Fruit fly (Drosophila melanogaster): ENCODE measurements around the gene Npc1a.

Gene Npc1a

DNA sequence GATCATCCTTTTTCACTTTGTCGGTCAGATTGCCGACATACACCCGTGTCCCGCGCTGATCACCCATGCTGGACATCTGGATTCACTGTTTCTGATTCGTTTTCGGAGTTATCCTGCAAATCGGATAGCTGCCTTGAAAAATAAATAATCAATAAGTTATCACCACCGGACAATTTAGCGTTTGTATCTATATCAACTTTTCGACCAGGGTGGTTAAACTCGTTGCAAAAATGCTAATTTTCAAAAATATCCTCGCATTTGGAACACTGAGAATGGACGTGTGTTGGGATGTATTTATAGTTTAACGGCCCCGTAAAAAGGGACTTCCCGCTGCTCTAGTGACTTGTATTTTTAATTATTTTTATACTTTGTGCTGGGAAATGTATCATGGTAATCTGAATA lies 42.3 kb upstream of the Npc1a start, which contains the start of gene Rsf1:
Gene Rsf1, minus strand, starts transcription at position 212 of the 402 bp plus-strand sequence.
- TF ChIP-seq Rel (GFP tag; optimal IDR thresholded peaks at IDR 0.05) (no peak), Rel (tag; optimal IDR thresholded peaks at IDR 0.05) (peak; percentile 83), Vsx2 (GFP tag; optimal IDR thresholded peaks at IDR 0.05; ENCODE audit: partially characterized antibody) (no peak), rgr (GFP tag; optimal IDR thresholded peaks at IDR 0.05) (no peak), Hnf4 (GFP tag; optimal IDR thresholded peaks at IDR 0.05) (no peak), GATAd (GFP tag; optimal IDR thresholded peaks at IDR 0.05) (no peak), dl (GFP tag; optimal IDR thresholded peaks at IDR 0.05; ENCODE audit: insufficient read depth in 1 of 2, partially characterized antibody in 2 of 2) (peak in 1 of 2 experiments; percentile 22), tai (GFP tag; optimal IDR thresholded peaks at IDR 0.05) (no peak), Hr78 (GFP tag; optimal IDR thresholded peaks at IDR 0.05) (no peak), pan (optimal IDR thresholded peaks at IDR 0.05) (no peak), Mio (GFP tag; optimal IDR thresholded peaks at IDR 0.05) (no peak)

DNA sequence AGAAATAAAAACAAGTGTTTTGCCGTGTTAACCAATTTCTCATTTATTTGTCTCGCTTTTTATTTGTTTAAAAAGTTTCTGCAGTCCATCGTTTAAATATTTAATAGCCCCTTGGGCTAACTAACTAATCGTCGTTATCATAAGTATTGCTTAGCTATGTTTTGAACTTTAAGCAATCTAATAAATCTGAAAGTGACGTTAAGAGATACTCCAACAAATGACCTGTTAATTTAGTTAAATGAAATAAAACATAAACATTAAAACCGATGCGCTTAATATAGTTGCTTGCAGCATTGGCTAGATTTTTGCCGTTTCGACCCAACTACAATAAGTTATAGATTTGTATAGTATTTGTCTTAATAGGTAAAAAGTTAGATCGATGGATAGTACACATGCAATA lies 40.8 kb upstream of the Npc1a start:
- TF ChIP-seq jim (GFP tag; optimal IDR thresholded peaks at IDR 0.05) (no peak), Hr78 (GFP tag; optimal IDR thresholded peaks at IDR 0.05) (no peak), CG9705 (GFP tag; optimal IDR thresholded peaks at IDR 0.05) (no peak), dl (GFP tag; optimal IDR thresholded peaks at IDR 0.05; ENCODE audit: insufficient read depth in 1 of 2, partially characterized antibody in 2 of 2) (no peak)

DNA sequence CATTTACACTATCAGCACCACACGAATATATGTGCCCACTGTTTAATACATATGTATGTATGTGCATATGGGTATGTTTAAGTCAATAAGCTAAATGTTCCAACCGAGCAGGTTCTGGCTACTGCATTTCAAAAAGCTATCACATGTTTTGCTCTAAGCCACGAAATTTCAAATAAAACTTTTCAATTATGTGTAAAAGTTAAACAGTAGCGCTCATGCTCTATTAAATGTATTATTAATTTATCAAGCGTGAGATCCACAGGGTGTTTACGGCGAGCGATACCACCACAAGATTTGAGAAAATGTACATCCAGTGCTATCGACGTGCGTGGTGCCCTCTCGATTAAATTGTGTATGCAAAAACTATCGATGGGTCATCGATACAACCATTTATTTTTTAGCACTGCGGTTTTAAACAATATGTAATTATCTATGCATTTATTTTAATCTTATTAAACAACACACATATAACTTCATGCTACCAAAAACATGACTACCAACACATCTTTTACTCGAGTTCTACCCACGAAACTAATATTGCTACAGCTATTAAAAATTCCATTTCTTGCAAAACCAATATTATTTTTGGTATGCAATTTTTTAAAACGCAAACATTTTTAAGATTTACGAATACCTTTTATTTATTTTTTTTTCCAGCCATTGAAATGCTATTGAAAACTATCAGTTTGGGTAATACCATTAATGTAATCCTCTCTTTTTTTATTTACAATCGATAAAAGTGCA lies 39.9 kb upstream of the Npc1a start, which contains the start of gene Pten:
Gene Pten, minus strand, starts transcription at position 300 of the 744 bp plus-strand sequence.
- TF ChIP-seq foxo (GFP tag; optimal IDR thresholded peaks at IDR 0.05), result no peak
- peak; percentile 65 for TF ChIP-seq Hr83 (GFP tag; optimal IDR thresholded peaks at IDR 0.05; ENCODE audit: poor library complexity, severe bottlenecking)
- peak; percentile 24 for TF ChIP-seq CG9705 (GFP tag; optimal IDR thresholded peaks at IDR 0.05)
- peak; percentile 59 for TF ChIP-seq sv (GFP tag; optimal IDR thresholded peaks at IDR 0.05)
- TF ChIP-seq br (GFP tag; optimal IDR thresholded peaks at IDR 0.05), result no peak
- peak; percentile 99 for TF ChIP-seq Vsx2 (GFP tag; optimal IDR thresholded peaks at IDR 0.05; ENCODE audit: partially characterized antibody)
- TF ChIP-seq Dif (GFP tag; optimal IDR thresholded peaks at IDR 0.05; ENCODE audit: partially characterized antibody), result peak; percentile 99
- TF ChIP-seq dl (GFP tag; optimal IDR thresholded peaks at IDR 0.05; ENCODE audit: insufficient read depth in 1 of 2, partially characterized antibody in 2 of 2), result peak; percentile 59 to 88
- TF ChIP-seq GATAd (GFP tag; optimal IDR thresholded peaks at IDR 0.05), result no peak
- no peak for TF ChIP-seq Abd-B (GFP tag; optimal IDR thresholded peaks at IDR 0.05)
- TF ChIP-seq ey (GFP tag; optimal IDR thresholded peaks at IDR 0.05), result peak; percentile 30
- peak; percentile 2 for TF ChIP-seq dsf (GFP tag; optimal IDR thresholded peaks at IDR 0.05; ENCODE audit: borderline replicate concordance)
- TF ChIP-seq Jra (GFP tag; optimal IDR thresholded peaks at IDR 0.05), result peak; percentile 41
- TF ChIP-seq HLH106 (tag; optimal IDR thresholded peaks at IDR 0.05), result no peak
- TF ChIP-seq dmrt93B (GFP tag; optimal IDR thresholded peaks at IDR 0.05), result no peak
- TF ChIP-seq woc (GFP tag; optimal IDR thresholded peaks at IDR 0.05), result peak; percentile 53
- no peak for TF ChIP-seq usp (GFP tag; optimal IDR thresholded peaks at IDR 0.05)
- TF ChIP-seq brk (GFP tag; optimal IDR thresholded peaks at IDR 0.05), result peak; percentile 16
- TF ChIP-seq psq (GFP tag; optimal IDR thresholded peaks at IDR 0.05), result peak; percentile 36

DNA sequence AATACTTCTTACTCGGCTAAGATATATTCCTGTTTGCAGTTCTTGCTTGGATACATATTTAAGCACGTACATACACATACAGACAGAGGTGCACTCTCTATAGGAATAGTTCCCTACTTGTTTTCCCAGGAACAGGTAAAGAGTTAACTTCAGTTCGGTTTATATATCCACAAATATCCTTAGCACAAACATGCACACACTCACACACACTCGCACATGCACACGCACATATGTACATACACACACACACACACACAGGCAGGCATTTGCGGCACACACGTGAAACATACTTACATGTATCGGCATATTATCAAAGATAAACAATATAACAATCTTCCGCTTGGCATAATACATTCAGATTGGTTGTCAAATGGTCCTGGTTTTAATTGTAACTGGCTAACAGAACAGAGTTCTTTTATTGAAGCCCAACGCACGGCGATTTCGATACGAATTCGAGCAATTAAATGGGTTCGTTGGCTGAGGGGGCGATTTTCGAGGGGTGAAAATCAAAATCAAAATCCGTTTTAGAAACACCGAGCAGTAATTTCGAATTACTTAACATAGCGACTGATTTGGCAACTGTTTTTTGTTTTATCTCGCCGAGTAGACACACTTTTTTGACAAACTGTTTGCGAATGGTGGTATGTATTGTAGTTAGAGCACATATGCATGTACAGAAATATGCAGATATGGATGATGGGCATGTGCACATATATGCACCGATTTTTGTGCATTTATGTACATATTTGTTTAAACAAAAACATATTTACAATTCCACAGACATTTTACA lies 39.1 kb upstream of the Npc1a start:
- TF ChIP-seq Dif (GFP tag; optimal IDR thresholded peaks at IDR 0.05; ENCODE audit: partially characterized antibody) (no peak), ey (GFP tag; optimal IDR thresholded peaks at IDR 0.05) (peak; percentile 9), fru (GFP tag; optimal IDR thresholded peaks at IDR 0.05) (no peak), CG32264 (GFP tag; optimal IDR thresholded peaks at IDR 0.05) (no peak), Dfd (GFP tag; optimal IDR thresholded peaks at IDR 0.05) (peak; percentile 93), OdsH (GFP tag; optimal IDR thresholded peaks at IDR 0.05) (no peak), GATAd (GFP tag; optimal IDR thresholded peaks at IDR 0.05) (no peak), lola (GFP tag; optimal IDR thresholded peaks at IDR 0.05) (no peak), rgr (GFP tag; optimal IDR thresholded peaks at IDR 0.05) (no peak), psq (GFP tag; optimal IDR thresholded peaks at IDR 0.05) (no peak), foxo (GFP tag; optimal IDR thresholded peaks at IDR 0.05) (no peak), dsf (GFP tag; optimal IDR thresholded peaks at IDR 0.05; ENCODE audit: borderline replicate concordance) (no peak), br (GFP tag; optimal IDR thresholded peaks at IDR 0.05) (no peak), N (GFP tag; optimal IDR thresholded peaks at IDR 0.05) (peak; percentile 52)

All from whole organism, wandering third instar larva.